Worm (Caenorhabditis elegans): ENCODE measurements around the gene gtf-2E1.

Gene gtf-2E1

ce11 chrIV:17232899-17233298 is 22.2 kb upstream of the gtf-2E1 start:
- TF ChIP-seq nhr-25 (tag; optimal IDR thresholded peaks at IDR 0.05; ENCODE audit: borderline replicate concordance, insufficient read depth) (no peak), ces-1 (GFP tag; optimal IDR thresholded peaks at IDR 0.05) (peak; percentile 41)

DNA sequence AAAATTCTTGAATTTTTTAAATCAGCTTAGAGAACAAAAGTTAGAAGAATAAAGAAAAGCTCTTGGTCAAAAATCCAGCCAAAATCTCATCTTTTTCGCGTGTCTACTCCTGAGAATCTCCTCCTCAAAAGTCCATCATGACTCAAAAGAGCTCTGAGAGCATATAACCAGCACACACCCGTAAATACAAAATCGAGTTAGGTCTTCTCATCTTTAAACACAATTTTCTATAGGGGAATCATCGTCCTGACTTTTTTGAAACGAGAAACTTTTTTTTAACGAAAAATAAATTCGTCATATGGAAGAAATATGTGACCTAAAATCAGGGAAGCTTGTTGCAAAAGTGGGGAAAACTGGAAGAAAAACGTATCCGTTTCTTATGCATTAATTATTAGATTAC is 21.6 kb upstream of the gtf-2E1 start:
- TF ChIP-seq ces-1 (GFP tag; optimal IDR thresholded peaks at IDR 0.05) = peak; percentile 77
- TF ChIP-seq lsy-2 (tag; optimal IDR thresholded peaks at IDR 0.05) = no peak
- peak; percentile 75 for TF ChIP-seq fkh-10 (GFP tag; optimal IDR thresholded peaks at IDR 0.05)

- TF ChIP-seq fkh-10 (GFP tag; optimal IDR thresholded peaks at IDR 0.05) (peak; percentile 64), lin-15B (tag; optimal IDR thresholded peaks at IDR 0.05) (no peak), lin-38 (GFP tag; IDR thresholded peaks at IDR 0.05) (no peak), tag-97 (GFP tag; IDR thresholded peaks at IDR 0.05) (no peak), madf-5 (GFP tag; IDR thresholded peaks at IDR 0.05) (no peak), ctbp-1 (GFP tag; IDR thresholded peaks at IDR 0.05) (no peak)
Measured at ce11 chrIV:17237029-17237428, 18.1 kb upstream of the gtf-2E1 start.

ce11 chrIV:17238951-17239350 is 16.1 kb upstream of the gtf-2E1 start:
- TF ChIP-seq hmg-1.1 (GFP tag; IDR thresholded peaks at IDR 0.05) (no peak), ces-1 (GFP tag; optimal IDR thresholded peaks at IDR 0.05) (peak; percentile 17)

DNA sequence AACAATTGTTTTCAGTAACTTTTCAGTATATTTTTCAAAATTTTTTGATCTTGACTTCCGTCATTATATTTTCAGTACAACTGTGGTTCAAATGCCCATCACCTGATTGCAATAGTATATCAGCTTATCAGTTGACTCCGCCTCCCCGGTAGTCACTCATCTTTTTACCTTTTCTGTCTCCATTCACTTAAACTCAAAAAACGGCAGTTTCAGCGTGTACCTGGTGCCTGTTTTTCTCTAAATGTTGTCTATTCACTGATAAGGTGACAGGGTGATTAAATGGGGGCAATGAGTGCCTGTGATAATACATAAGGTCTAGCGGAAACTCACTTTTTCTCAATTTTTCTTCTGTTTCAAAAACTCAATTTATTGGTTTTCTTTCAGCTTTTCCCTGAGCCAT is 9.9 kb upstream of the gtf-2E1 start, which contains the start of gene ZK550.2:
Gene ZK550.2, plus strand, starts transcription at position 385 of the 400 bp plus-strand sequence.
- TF ChIP-seq pha-4 (GFP tag; IDR thresholded peaks at IDR 0.05) (no peak), pha-4 (tag; optimal IDR thresholded peaks at IDR 0.05) (no peak), daf-16 (GFP tag; optimal IDR thresholded peaks at IDR 0.05) (peak in 1 of 2 experiments; percentile 32), daf-16 (tag; optimal IDR thresholded peaks at IDR 0.05) (peak; percentile 95), ces-1 (GFP tag; optimal IDR thresholded peaks at IDR 0.05) (no peak), lin-39 (tag; optimal IDR thresholded peaks at IDR 0.05) (no peak), Y5F2A.4 (GFP tag; optimal IDR thresholded peaks at IDR 0.05) (no peak), madf-9 (GFP tag; conservative IDR thresholded peaks at IDR 0.05) (no peak), zip-11 (GFP tag; IDR thresholded peaks at IDR 0.05) (no peak), Y75B8A.6 (GFP tag; IDR thresholded peaks at IDR 0.05) (no peak), vab-7 (GFP tag; IDR thresholded peaks at IDR 0.05) (no peak), nhr-77 (tag; optimal IDR thresholded peaks at IDR 0.05) (peak; percentile 92), lim-7 (GFP tag; IDR thresholded peaks at IDR 0.05) (no peak), ceh-28 (tag; optimal IDR thresholded peaks at IDR 0.05) (no peak), lir-3 (tag; optimal IDR thresholded peaks at IDR 0.05) (no peak), lin-29 (GFP tag; IDR thresholded peaks at IDR 0.05) (no peak), T26A8.4 (GFP tag; IDR thresholded peaks at IDR 0.05) (no peak), nhr-76 (tag; optimal IDR thresholded peaks at IDR 0.05) (no peak), dmd-6 (GFP tag; IDR thresholded peaks at IDR 0.05) (peak; percentile 98), lin-38 (GFP tag; IDR thresholded peaks at IDR 0.05) (no peak; the same call in 1 of the 2 replicates), fos-1 (tag; optimal IDR thresholded peaks at IDR 0.05) (peak; percentile 68), hif-1 (tag; optimal IDR thresholded peaks at IDR 0.05) (no peak), Y48G9A.11 (GFP tag; IDR thresholded peaks at IDR 0.05) (no peak), ZK337.2 (GFP tag; IDR thresholded peaks at IDR 0.05) (no peak), aly-2 (tag; optimal IDR thresholded peaks at IDR 0.05) (no peak), rbr-2 (tag; optimal IDR thresholded peaks at IDR 0.05) (no peak), saeg-2 (GFP tag; IDR thresholded peaks at IDR 0.05) (0 out of 2 replicates have a peak, but pooled peaks have one; percentile 35), mdt-29 (GFP tag; IDR thresholded peaks at IDR 0.05) (0 out of 2 replicates have a peak, but pooled peaks have one; percentile 10), ztf-11 (tag; optimal IDR thresholded peaks at IDR 0.05) (no peak), F44E2.7 (GFP tag; IDR thresholded peaks at IDR 0.05) (no peak), F49E8.2 (tag; optimal IDR thresholded peaks at IDR 0.05; ENCODE audit: borderline replicate concordance) (no peak), dmd-9 (GFP tag; IDR thresholded peaks at IDR 0.05) (no peak), F37D6.2 (tag; optimal IDR thresholded peaks at IDR 0.05) (no peak), tra-1 (GFP tag; IDR thresholded peaks at IDR 0.05) (peak; percentile 87), set-16 (GFP tag; IDR thresholded peaks at IDR 0.05) (no peak), madf-5 (GFP tag; IDR thresholded peaks at IDR 0.05) (no peak), php-3 (GFP tag; IDR thresholded peaks at IDR 0.05) (no peak; the same call in none of the 2 replicates)

All from whole organism, L4 larva.